Fruit fly (Drosophila melanogaster): ENCODE results near the gene GatA.

GatA gene

DNA sequence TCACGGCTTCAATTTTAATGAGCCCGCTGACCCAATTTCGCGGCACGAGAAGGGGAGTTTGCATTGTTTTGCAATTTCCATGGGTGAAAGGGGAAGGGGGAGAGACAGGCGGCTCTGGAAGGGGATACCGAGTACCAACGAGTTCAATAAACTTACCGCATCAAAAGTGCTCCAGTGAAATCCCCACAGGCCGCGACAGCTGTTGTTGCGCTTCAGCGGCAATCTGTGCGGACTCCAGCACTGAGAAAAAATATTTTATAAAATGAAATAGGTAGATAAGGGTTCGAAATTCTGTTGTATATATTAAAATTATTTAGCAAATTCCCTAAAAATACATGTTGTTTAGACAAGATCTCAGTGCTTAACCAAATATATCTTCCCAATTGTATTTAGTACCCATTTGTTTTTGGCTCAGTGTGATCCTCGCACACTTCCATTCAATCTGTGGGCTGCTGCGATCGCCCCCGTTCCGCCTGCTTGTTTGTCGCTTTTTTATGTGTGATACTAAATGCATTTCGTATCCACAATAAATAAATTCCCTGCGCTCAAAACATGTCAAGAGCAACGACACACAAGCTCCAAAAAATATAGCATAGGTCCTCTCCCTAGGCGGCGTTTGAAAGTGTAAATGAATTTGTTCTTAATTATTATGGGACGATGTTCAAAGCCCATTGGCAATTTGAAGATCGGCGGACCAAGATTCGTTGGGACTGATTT is 32.9 kb downstream of the GatA start:
- TF ChIP-seq al (GFP tag; IDR thresholded peaks at IDR 0.05) (no peak), ranshi (GFP tag; IDR thresholded peaks at IDR 0.05) (peak; percentile 79; the same call in 1 of the 2 replicates), pzg (GFP tag; optimal IDR thresholded peaks at IDR 0.05) (no peak), HLH54F (GFP tag; optimal IDR thresholded peaks at IDR 0.05) (peak; percentile 1), eve (GFP tag; optimal IDR thresholded peaks at IDR 0.05) (peak in 1 of 2 experiments; percentile 91), CG7928 (GFP tag; optimal IDR thresholded peaks at IDR 0.05) (no peak), unpg (GFP tag; optimal IDR thresholded peaks at IDR 0.05) (peak; percentile 85), CG17385 (GFP tag; optimal IDR thresholded peaks at IDR 0.05) (peak; percentile 75), sim (GFP tag; IDR thresholded peaks at IDR 0.05) (peak; percentile 61; the same call in 1 of the 2 replicates), zen2 (GFP tag; IDR thresholded peaks at IDR 0.05; ENCODE audit: partially characterized antibody) (no peak), Nf-YB (GFP tag; optimal IDR thresholded peaks at IDR 0.05) (peak; percentile 44), CkIIα-i1 (GFP tag; IDR thresholded peaks at IDR 0.05) (no peak), pho (GFP tag; optimal IDR thresholded peaks at IDR 0.05) (no peak), Oaz (GFP tag; IDR thresholded peaks at IDR 0.05) (no peak), row (GFP tag; IDR thresholded peaks at IDR 0.05) (peak; percentile 84), phol (tag; optimal IDR thresholded peaks at IDR 0.05) (peak; percentile 91), H15 (GFP tag; IDR thresholded peaks at IDR 0.05) (peak; percentile 73; the same call in 2 of the 3 replicates), nerfin-2 (GFP tag; IDR thresholded peaks at IDR 0.05; ENCODE audit: partially characterized antibody) (no peak), CG9437 (GFP tag; optimal IDR thresholded peaks at IDR 0.05) (peak; percentile 67), CG42726 (GFP tag; IDR thresholded peaks at IDR 0.05; ENCODE audit: partially characterized antibody) (no peak), CG17912 (GFP tag; optimal IDR thresholded peaks at IDR 0.05) (no peak), CG8478 (optimal IDR thresholded peaks at IDR 0.05) (no peak), seq (GFP tag; IDR thresholded peaks at IDR 0.05) (peak; percentile 55; the same call in 1 of the 2 replicates), CG11560 (tag; IDR thresholded peaks at IDR 0.05) (0 out of 3 replicates have a peak, but pooled peaks have one; percentile 52), CG9876 (GFP tag; optimal IDR thresholded peaks at IDR 0.05) (peak; percentile 0), gsb (GFP tag; IDR thresholded peaks at IDR 0.05) (no peak), CG10979 (tag; optimal IDR thresholded peaks at IDR 0.05) (peak; percentile 91), Mes4 (GFP tag; optimal IDR thresholded peaks at IDR 0.05) (peak; percentile 49), CG12236 (GFP tag; optimal IDR thresholded peaks at IDR 0.05) (peak; percentile 44), lilli (GFP tag; optimal IDR thresholded peaks at IDR 0.05) (peak; percentile 63), shn (GFP tag; optimal IDR thresholded peaks at IDR 0.05) (no peak), sens (GFP tag) (peak; percentile 96), CG12391 (tag; optimal IDR thresholded peaks at IDR 0.05) (peak; percentile 86), jumu (GFP tag; optimal IDR thresholded peaks at IDR 0.05) (peak; percentile 36), CG4360 (GFP tag; IDR thresholded peaks at IDR 0.05) (peak; percentile 13; the same call in 1 of the 2 replicates), p53 (GFP tag; optimal IDR thresholded peaks at IDR 0.05) (no peak), Pdp1 (GFP tag; optimal IDR thresholded peaks at IDR 0.05) (peak; percentile 44 to 52), mirr (GFP tag; optimal IDR thresholded peaks at IDR 0.05) (no peak), Atf6 (GFP tag; IDR thresholded peaks at IDR 0.05) (peak; percentile 54; the same call in 1 of the 2 replicates), so (GFP tag; IDR thresholded peaks at IDR 0.05) (peak; percentile 73; the same call in 1 of the 3 replicates), CTCF (GFP tag; optimal IDR thresholded peaks at IDR 0.05) (no peak), GATAe (GFP tag; conservative IDR thresholded peaks at IDR 0.05) (no peak), Xbp1 (GFP tag; optimal IDR thresholded peaks at IDR 0.05) (peak; percentile 82), dmrt99B (tag; optimal IDR thresholded peaks at IDR 0.05) (peak; percentile 91), sug (tag; optimal IDR thresholded peaks at IDR 0.05) (no peak), dan (GFP tag; IDR thresholded peaks at IDR 0.05) (peak; percentile 49; the same call in 1 of the 2 replicates), CG12744 (GFP tag; optimal IDR thresholded peaks at IDR 0.05) (no peak), insv (GFP tag; optimal IDR thresholded peaks at IDR 0.05) (no peak), CG14860 (GFP tag; IDR thresholded peaks at IDR 0.05; ENCODE audit: partially characterized antibody) (no peak), CG1647 (GFP tag; optimal IDR thresholded peaks at IDR 0.05) (no peak), CG10366 (GFP tag; IDR thresholded peaks at IDR 0.05) (peak; percentile 80)
